Worm (Caenorhabditis elegans): ENCODE measurements around the gene srv-26.

ce11 chrIV:6342876-6343275, 41.2 kb upstream of the srv-26 start, which contains the start of gene Y73B6BL.14:
- no peak for TF ChIP-seq fos-1 (tag; optimal IDR thresholded peaks at IDR 0.05)
- no peak for TF ChIP-seq skn-1 (tag; optimal IDR thresholded peaks at IDR 0.05)
- TF ChIP-seq lin-35 (GFP tag; optimal IDR thresholded peaks at IDR 0.05), result no peak
- TF ChIP-seq nhr-237 (tag; optimal IDR thresholded peaks at IDR 0.05), result no peak
- no peak for TF ChIP-seq ceh-90 (tag; optimal IDR thresholded peaks at IDR 0.05)
- TF ChIP-seq nhr-77 (tag; optimal IDR thresholded peaks at IDR 0.05), result no peak
- TF ChIP-seq ztf-4 (tag; optimal IDR thresholded peaks at IDR 0.05), result no peak
- no peak for TF ChIP-seq blmp-1 (tag; optimal IDR thresholded peaks at IDR 0.05)
- TF ChIP-seq unc-62 (GFP tag; optimal IDR thresholded peaks at IDR 0.05), result no peak
- TF ChIP-seq ceh-82 (tag; optimal IDR thresholded peaks at IDR 0.05), result no peak
- TF ChIP-seq unc-130 (tag; optimal IDR thresholded peaks at IDR 0.05), result no peak
- no peak for TF ChIP-seq nhr-71 (tag; optimal IDR thresholded peaks at IDR 0.05)
- TF ChIP-seq aly-2 (tag; optimal IDR thresholded peaks at IDR 0.05), result no peak
- TF ChIP-seq xbp-1 (tag; optimal IDR thresholded peaks at IDR 0.05), result no peak
